Worm (Caenorhabditis elegans): ENCODE results near the gene stim-1.

stim-1 gene

DNA sequence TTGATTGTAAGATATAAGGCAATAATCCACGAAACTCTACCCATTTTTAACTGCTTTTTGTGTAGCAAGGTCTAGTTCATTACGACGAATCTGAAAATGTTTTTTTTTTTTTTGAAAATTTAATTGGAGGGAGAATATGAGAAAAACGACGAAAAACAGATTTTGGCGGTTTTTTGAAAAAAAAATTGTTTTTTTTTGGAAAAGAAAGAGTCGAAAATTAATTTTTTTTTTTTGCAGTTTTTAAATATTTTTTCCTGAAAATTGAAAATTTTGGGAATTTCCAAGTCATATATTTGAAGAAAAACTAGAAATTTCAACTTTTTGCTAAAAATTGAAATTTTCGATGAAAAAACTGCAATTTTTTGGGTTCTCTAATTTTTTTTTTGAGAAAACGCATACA lies at the start of gene stim-1:
stim-1 (minus strand) TSS at position 101 of the 400 bp plus-strand sequence.
- TF ChIP-seq unc-62 (GFP tag; optimal IDR thresholded peaks at IDR 0.05), result no peak

DNA sequence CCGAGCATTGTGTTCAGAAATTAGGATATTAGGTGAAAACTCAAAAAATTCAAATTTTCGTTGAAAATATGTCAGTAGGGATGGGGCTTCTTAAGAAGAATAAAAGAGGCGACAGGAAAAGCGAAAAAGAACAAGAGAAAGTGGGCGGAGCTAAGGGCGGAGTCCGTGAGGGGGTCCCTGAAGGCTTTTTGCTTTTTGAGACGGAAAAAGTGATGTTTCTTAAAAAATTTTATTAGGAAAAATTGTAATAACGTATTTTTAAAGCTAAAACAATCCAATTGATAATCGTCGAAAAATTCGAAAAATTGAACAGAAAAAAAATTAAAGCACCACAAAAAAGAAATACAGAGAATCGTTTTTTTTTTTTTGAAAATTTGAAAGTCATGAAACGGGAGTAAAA lies 45.2 kb upstream of the stim-1 start, which contains the start of gene Y55B1BR.6:
Y55B1BR.6 (minus strand) TSS at position 101 of the 400 bp plus-strand sequence.
- TF ChIP-seq unc-62 (GFP tag; optimal IDR thresholded peaks at IDR 0.05), result no peak

DNA sequence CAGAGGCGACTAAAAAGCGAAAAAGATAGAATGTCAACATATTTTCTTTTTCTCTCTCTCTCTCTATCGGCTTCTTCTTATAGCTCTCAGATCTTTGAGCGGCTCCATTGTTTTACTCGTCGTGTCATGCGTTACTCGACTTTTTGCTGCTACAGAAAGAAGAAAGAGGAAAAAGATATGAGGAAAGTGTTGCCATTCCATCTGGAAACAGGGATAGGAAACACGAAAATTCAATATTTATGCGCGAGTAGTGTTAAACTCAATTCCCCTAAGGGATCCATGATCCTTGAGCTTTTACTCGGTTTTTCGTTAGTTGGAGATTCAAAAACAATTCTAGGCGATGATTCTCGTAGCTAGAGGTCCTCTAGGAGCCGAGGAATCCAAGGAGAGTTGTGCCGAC lies 37.2 kb upstream of the stim-1 start:
- TF ChIP-seq unc-62 (GFP tag; optimal IDR thresholded peaks at IDR 0.05), result no peak

DNA sequence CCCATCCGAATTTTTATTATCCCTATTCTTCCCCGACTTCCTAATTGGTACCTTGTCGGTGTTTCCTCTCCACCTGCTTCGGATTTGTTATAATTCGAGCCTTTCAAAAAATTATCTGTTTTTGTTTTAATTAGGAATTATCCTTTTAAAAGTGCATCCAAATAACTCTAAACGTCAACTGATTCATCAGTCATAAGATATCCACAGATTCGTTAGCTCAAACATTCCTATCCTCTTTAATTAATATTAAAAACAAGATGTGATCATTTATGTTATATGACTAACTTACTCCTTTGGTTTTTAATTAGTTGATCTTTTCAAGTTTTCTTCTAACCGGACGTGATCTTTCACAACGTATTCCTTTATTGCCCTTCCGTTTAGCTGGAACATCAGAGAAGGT lies 28.3 kb upstream of the stim-1 start:
- no peak for TF ChIP-seq unc-62 (GFP tag; optimal IDR thresholded peaks at IDR 0.05)

DNA sequence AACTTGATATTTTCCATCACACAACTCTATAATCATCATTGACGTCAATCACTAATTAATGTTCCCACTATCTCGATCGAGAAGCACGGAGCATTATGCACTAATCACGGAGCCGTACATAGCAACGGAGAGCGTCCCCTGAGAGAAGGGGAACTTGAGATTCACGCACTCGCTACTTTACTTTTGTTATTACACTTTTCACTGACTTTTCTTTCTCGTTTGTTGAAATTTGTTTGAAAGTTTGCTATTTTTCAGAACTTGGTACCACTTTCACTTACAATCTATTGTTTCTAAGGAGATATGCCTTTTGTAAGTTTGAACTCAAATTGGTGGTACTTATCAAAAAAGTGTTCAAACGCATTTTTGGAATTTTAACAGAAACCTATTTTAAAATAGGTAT lies 25.6 kb upstream of the stim-1 start, which contains the start of gene Y55B1BR.8:
Y55B1BR.8 (plus strand) TSS at position 301 of the 400 bp plus-strand sequence.
- TF ChIP-seq unc-62 (GFP tag; optimal IDR thresholded peaks at IDR 0.05), result no peak

DNA sequence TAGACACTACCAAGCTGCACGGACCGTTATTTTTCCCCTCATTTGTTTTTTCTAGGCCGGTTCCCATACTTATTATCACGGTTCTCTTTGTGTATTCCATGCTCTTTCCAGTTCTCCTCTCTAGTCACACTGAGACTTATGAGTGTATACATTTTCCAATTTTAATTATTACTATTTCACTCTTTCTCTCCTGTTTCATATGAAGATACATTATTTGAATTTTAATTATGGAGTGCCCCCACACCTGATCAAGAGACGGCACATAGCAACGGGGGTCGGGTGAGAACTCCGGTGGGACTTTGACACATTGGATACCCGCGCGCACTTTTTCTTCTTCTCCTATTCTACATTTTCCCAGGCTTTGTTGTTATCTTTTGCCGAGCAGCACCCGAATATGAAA lies 21.4 kb upstream of the stim-1 start, which contains the start of gene affl-1:
affl-1 (plus strand) TSS at position 301 of the 400 bp plus-strand sequence.
- TF ChIP-seq unc-62 (GFP tag; optimal IDR thresholded peaks at IDR 0.05), result no peak

DNA sequence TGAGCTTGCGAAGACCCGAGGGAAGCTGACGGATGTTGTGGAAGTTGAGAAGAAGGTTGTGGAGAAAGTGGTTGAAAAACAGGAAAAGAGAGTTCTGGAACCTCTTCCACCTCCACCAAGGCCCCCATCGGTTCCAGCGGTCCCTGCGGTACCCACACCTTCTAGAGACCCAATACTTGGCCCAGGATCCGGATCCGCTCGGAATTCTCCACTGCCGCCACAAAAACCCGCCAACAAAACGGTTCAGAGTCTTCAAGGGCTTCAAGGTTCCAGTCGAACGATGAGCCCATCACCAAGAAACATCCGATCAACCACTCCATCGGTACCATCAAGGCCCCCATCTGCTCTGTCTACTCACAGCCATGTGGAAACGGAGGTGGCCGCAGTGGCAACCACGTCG lies 18.5 kb upstream of the stim-1 start:
- TF ChIP-seq unc-62 (GFP tag; optimal IDR thresholded peaks at IDR 0.05), result no peak

DNA sequence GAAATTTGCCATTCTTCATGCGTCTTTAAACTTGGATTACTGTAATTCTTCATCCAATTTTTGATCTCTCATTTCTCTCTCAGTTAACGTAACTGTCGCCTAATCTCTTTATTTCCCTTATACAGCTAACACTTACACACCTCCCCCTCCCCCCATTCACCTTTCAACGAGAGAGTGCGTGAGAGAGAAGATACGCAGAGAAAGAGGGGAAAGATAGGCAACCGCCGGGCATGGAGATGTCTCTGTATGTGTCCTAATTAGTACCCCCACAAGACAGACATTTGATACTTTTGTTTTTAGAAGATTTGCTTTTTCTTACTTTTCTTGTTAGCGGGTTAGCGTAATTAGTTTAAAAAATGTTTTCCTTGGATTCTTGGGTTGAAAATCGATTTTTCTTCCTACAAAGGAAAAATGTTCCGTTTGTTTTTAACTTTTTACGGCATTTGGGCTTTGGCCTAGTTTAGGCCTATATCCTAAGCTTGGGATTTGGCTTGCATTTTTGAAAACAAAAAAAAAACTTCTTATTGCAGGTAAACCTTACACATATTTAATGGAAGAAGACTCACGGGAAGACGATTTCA lies 15.9 kb upstream of the stim-1 start, which contains the start of gene affl-2:
affl-2 (plus strand) TSS at position 531 of the 581 bp plus-strand sequence.
- no peak for TF ChIP-seq unc-62 (GFP tag; optimal IDR thresholded peaks at IDR 0.05)

DNA sequence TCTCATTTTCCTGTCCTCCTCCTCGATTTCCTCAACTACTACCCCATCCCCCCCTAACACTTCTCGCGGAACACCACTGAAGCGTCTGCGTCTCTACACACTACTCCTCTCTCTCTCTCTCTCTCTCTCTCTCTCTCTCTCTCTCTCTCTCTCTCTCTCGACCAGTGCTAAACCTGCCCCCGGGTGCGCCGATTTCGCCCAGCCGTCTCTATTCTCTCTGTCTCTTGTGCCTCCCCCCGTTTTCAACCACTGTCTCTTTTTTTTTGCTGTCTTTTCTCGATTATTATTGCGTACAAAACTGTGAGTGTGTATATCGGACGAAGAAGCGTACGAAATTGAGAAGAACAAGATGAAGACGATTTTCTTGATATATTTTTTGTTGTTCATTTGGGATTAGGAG lies 14.4 kb upstream of the stim-1 start:
- TF ChIP-seq unc-62 (GFP tag; optimal IDR thresholded peaks at IDR 0.05), result no peak

DNA sequence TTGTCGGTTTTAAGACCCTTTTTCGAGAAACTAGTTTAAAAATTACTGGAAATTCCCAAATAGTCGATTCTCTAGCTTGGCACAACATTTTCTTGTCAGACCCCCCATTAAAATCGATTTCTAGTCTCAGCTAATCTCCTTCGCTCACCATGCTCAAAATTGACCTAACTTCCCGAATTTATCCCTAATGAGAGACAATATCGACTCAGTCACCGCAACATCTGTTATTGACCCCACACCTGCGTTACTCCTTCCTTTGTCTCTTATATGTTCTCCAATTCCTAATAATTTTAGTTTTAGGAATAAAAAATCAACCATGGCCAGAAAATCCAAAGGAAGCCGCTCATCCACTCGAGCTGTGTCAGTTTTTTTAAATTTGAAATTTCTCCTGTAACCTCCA lies 10.5 kb upstream of the stim-1 start, which contains the start of gene cec-8:
cec-8 (plus strand) TSS at position 301 of the 400 bp plus-strand sequence.
- TF ChIP-seq unc-62 (GFP tag; optimal IDR thresholded peaks at IDR 0.05), result no peak

DNA sequence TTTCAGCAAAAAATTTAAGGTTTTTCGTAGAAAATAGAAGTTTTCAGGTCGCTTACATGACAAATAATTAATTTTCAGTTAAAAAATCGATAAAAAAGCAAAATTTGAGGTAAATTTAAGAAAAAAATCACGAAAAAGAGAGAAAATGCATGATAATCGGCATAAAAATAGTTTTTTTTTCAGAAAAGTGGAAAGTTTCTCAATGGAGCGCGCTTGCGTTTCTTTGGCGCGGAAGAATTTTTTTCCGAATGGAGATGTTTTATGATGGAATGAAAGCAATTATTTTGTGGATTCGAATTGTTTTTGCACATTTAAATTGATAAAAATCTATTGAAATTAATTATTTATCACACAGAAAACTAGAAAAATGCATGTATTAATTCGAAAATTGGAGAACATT lies 5.3 kb upstream of the stim-1 start:
- TF ChIP-seq unc-62 (GFP tag; optimal IDR thresholded peaks at IDR 0.05), result no peak

DNA sequence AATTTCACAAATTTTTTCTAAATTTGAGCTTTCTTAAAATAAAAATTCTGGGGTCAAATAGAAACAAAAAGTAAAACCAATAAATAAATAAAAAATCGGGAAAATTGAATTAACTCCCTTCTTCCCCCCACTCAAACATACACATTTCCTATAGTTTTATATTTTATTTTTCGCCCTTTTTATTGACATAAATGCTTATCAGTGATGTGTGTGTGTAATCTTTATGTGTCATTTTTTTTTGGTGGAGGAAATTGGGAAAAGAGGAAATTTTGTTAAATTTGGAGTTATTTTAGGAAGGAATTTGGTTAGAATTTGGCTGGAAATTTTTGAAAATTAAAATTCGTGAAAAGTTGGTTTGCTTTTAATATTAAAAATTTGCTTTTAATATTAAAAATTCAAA lies 4.0 kb upstream of the stim-1 start:
- no peak for TF ChIP-seq unc-62 (GFP tag; optimal IDR thresholded peaks at IDR 0.05)

DNA sequence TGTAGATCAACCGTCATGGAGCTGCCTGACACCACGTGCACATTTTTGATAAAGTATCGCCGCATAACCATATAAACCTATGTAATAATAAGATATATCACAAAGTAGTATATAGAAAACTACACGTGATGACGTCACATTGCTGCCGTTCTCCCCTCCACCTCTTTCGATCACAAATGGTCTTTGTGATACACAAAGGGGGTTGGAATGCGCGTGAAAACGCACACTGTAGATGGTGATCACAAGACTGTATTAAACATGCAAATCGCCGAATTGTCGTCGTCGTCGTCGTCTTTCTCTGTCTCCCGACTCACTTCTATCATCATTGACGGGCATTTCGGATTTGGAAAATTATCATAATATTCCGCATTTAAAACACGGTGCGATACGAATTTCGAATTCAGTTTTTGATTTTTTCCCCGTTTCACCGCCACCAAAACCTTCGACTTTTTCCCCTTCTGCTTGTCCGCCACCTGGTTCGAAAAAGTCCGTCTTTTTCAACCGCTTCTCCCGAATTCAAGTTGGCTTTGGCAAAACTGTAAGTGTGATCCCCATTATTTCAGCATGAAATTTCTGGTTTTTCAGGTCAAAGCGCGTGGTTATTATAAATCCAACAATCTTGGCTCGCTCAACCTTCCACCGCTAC lies 16.3 kb downstream of the stim-1 start, which contains the start of the genes Y55B1BL.1 and Y55B1BL.2:
Y55B1BL.1 (plus strand) TSS at position 217 of the 646 bp plus-strand sequence.
Y55B1BL.2 (plus strand) TSS at position 596 of the 646 bp plus-strand sequence.
- TF ChIP-seq unc-62 (GFP tag; optimal IDR thresholded peaks at IDR 0.05), result no peak

DNA sequence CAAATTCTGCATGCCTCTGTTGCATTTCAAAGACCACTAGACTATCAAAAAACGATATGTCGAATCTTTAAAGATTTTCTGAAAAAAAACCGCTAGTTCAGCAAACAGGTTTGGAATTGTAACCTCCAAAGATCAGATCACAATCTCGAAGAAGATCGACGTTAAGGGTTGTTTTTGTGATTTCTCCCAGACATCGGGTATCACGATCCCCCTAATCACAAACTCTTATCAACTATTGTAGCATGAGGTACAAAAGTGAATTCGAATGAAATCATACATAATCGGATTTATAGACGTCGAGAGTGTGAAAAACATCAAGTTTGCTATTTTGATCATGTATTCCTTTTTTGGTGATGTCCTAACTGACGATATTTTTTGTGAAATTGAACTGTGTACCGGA lies 17.7 kb downstream of the stim-1 start:
- TF ChIP-seq unc-62 (GFP tag; optimal IDR thresholded peaks at IDR 0.05), result no peak

DNA sequence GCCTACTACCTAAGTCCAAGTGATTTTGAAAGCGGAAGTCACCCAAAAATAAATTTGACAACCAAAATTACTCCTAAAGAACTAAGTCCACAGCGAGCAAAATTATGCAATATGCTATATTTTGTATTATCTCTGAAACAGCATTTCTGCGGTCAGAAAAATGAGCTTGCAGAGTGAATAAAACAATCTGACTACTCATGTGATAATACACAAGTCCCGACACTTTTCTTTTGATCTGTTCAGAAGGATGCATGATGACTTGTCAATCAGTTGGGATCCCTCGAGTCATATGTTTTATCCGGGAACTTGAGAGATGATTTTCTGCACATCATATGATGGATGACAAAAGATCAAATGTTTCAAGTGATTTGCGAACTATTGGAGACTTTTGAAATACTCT lies 33.5 kb downstream of the stim-1 start:
- TF ChIP-seq unc-62 (GFP tag; optimal IDR thresholded peaks at IDR 0.05), result no peak

DNA sequence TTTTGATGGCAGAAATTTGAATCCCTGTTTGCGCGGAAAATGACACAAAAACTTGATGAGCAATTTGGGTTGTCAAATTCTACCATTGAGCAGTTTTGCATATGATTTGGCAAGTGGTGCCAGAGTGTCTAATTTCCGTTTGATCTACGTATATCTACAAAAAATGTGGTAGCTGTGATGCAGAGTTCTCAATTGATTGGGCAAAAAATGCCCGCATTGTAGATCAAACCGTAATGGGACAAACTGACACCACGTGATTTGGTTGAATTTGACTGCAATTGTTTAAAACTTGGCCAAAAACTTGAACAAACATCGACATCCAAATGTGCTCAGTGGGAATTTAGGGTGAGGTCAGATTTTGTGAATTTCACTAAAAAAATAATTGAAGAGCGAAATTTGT lies 36.1 kb downstream of the stim-1 start, which contains the start of gene K10F12.7:
K10F12.7 (minus strand) TSS at position 101 of the 400 bp plus-strand sequence.
- TF ChIP-seq unc-62 (GFP tag; optimal IDR thresholded peaks at IDR 0.05), result no peak

DNA sequence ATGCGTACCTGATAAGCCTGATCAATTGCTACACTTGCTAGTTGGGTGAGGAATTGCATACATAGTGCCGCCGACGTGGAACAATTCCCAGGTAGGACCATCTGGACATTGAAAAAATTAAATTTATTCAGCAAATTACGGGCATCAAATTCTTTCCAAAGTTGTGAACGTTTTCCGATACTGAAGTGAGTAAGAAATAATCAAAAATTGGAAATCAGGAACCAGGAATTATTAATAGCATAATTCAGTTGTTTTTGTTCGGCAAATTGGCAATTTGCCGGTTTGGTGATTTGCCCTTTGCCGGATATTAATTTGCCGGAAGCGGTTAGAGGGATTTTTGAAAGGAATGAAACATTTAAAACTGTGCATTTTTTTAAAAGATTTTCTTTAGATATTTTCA lies 37.4 kb downstream of the stim-1 start, which contains the start of gene gsto-3:
gsto-3 (minus strand) TSS at position 101 of the 400 bp plus-strand sequence.
- TF ChIP-seq unc-62 (GFP tag; optimal IDR thresholded peaks at IDR 0.05), result no peak
